Worm (Caenorhabditis elegans): ENCODE results near the gene cup-16.

- no peak for TF ChIP-seq ama-1 (optimal IDR thresholded peaks at IDR 0.05)
- no peak for TF ChIP-seq gmeb-2 (tag; optimal IDR thresholded peaks at IDR 0.05)
Measured at ce11 chrII:8714913-8715447, 8.0 kb downstream of the cup-16 start, which contains the start of the genes rab-21 and T01B7.13.

Data from whole organism, late embryonic.